Fruit fly (Drosophila melanogaster): ENCODE results near the gene CG6171.

DNA sequence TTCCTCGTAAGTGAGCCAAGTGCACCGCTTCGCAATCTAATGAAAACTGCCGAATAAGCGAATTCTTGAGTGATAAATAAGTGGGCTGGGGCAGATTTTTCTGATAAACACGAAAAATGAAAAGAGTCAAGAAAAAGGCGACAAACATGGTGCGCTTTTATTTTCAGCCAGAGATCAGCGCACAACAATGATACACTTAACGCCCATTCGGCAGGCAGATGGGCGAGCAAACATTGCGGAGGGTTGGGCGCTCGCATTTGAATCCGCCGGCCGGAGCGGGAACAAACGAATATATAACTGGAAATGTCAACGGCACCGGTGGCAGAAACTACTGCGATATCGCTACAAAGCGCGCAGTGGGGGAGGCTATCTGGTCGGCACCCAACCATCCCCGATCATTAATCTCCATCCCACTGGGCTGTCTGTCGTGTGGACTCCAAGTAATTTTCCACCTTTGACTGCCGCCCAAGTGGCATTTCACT, 43.4 kb upstream of the CG6171 start, which contains the start of gene CG6125:
- TF ChIP-seq psq (optimal IDR thresholded peaks at IDR 0.05) (no peak), CG8478 (optimal IDR thresholded peaks at IDR 0.05) (no peak), Dll (optimal IDR thresholded peaks at IDR 0.05) (no peak), pan (optimal IDR thresholded peaks at IDR 0.05) (no peak)
